Fruit fly (Drosophila melanogaster): ENCODE measurements around the gene capt.

DNA sequence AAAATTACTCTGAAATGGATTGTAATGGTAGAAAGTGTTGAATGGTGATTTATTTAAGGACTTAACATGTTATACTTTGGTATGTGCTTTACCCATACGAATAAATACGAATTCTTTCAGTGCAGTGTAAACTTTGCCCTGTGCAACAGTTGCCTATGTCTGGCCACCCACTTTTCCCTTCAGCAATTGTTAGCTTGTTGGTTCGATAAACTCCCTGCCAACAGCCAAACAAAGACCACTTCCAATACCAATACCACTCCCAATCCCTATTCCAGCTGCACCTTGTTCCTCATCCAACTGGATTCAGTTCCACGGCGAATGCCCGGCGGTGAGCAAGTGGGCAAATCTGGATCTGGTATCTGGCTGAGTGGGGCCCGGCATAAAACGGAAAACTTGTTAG lies 45.9 kb upstream of the capt start, which contains the start of gene CG14342:
- TF ChIP-seq CG9797 (GFP tag; optimal IDR thresholded peaks at IDR 0.05) (no peak), sisA (GFP tag; IDR thresholded peaks at IDR 0.05) (no peak), crc (GFP tag; optimal IDR thresholded peaks at IDR 0.05) (no peak)
